Worm (Caenorhabditis elegans): Measurements from ENCODE around the gene ddr-1.

ddr-1 gene

DNA sequence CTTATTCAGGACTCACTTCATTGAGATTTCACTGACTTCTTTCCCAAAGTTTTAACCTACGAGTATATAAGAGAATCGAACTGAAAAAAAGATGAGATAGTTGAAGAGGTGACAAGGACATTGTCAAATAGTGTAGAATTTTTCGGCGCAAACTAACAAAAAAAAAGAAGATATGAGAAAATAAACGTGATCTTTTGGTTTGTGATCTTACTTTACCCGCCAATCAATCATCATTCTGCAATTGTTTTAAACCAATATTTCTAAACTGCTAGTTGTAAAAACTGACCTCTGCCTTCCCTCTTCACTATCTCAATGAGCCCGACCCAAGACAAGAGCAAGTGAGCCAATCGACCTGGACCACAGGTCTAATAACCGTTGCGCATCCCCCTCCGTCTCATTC lies 5.1 kb downstream of the ddr-1 start:
- TF ChIP-seq W03F9.2 (tag; optimal IDR thresholded peaks at IDR 0.05) (no peak), dao-5 (tag; optimal IDR thresholded peaks at IDR 0.05) (no peak), him-1 (tag; optimal IDR thresholded peaks at IDR 0.05) (no peak)

DNA sequence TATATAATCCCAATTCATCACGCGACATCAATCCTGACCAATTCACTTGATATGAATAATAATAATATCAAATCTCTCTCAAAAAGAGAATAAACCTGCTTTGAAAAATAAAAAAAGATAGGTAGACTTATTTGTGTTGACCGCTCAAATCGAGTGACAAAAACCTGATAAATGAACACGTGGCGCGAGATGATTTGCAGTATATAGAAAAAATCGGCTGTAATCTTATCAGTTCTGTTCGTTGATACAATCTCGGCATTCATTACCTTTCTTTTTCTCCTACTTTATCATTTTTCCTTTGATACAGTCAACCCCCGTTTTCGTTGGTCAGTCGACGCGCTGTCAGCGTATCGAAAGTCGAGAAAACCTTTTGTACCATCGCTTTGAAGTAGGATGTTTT lies 6.3 kb downstream of the ddr-1 start:
- TF ChIP-seq him-1 (tag; optimal IDR thresholded peaks at IDR 0.05): no peak
- TF ChIP-seq W03F9.2 (tag; optimal IDR thresholded peaks at IDR 0.05): no peak
- no peak for TF ChIP-seq dao-5 (tag; optimal IDR thresholded peaks at IDR 0.05)

DNA sequence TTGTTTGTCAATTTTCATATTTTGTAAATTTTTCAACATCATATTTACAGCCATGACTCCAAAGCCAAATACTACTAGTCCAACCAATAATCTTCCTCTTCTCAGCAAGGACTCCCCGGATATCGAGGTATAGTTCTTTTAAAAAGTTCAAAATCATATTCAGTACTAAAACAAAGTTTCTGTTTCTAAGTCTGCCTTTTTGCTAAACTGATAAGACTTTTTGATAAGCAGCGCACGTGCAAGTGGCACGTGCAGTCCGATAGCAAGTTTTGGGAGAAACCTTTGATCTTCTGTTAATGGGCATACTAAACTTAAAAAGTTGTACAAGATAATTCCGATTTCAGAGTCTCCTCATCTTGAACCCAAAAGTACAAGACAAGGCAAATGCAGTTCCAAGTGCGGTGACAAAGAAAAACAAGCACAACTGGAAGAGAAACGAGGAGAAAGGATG lies 6.8 kb downstream of the ddr-1 start, which contains the start of gene dpyd-1:
TSS of gene dpyd-1 (plus strand) at position 51 of the 451 bp plus-strand sequence.
- no peak for TF ChIP-seq him-1 (tag; optimal IDR thresholded peaks at IDR 0.05)
- TF ChIP-seq W03F9.2 (tag; optimal IDR thresholded peaks at IDR 0.05): no peak
- no peak for TF ChIP-seq dao-5 (tag; optimal IDR thresholded peaks at IDR 0.05)

DNA sequence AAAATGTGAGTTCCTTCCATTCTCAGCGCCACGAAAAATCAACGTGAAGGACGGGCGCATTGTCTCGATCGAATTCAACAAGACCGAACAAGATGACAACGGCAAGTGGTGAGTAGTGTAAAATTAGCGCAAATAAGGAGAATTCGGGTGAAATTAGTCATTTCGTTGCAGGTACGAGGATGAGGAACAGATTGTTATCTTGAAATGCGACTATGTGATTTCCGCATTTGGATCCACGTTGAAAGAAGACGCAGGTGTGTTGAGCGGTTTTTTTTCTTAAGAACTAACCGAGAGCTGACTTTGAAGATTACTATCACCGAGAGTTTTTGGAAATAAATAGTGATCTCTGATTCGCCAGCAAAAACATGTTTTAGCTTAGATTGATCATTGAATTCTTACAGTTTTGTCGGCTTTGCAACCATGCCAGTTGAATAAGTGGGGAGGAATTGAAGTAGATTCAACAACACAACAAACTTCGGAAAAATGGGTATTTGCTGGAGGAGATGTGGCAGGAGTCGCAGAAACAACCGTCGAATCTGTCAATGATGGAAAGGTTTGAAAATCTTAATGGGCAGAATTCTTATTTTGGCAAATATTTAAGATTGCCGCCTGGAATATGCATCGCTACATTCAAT lies 9.2 kb downstream of the ddr-1 start:
- no peak for TF ChIP-seq W03F9.2 (tag; optimal IDR thresholded peaks at IDR 0.05)
- TF ChIP-seq dao-5 (tag; optimal IDR thresholded peaks at IDR 0.05): no peak
- TF ChIP-seq him-1 (tag; optimal IDR thresholded peaks at IDR 0.05): no peak

DNA sequence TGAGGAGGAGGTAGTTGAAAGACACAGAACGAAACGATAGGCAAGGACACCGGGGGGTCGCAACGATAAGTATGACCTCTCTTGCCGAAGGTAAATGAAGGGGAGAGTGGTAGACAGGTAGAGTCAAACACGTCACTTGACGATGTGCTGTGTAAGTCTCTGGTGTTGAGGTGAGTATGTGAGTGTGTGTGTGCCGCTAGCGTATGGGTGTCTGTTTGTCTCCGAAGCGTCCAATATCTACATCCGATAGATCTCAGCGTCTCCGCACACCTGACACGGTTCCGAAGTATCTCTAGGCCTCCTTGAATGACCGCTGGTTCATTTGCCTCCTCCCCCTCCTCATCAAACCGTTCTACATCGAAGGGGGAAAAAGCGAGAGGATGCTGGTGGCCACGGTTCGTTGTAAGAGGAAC lies 14.1 kb downstream of the ddr-1 start:
- TF ChIP-seq him-1 (tag; optimal IDR thresholded peaks at IDR 0.05) (no peak), dao-5 (tag; optimal IDR thresholded peaks at IDR 0.05) (no peak), W03F9.2 (tag; optimal IDR thresholded peaks at IDR 0.05) (no peak)

DNA sequence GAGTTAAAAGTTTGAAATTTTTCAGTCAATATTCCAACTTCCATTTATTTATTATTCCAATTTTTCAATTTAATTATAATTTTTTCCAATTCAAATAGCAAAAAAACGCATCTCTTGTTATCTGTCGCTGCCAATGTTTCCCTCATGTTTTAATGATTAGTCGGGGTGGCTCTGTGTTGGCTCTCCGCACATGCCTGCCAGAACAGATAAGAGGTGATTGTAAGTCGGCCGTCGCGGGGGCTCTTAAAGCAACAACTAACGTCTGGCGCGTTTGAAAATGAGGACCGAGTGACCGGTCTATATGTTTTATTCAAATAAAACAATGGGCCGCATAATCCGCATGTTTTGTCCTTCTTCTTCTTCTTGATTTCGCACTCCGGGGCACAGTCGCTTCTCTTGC lies 15.3 kb downstream of the ddr-1 start:
- TF ChIP-seq dao-5 (tag; optimal IDR thresholded peaks at IDR 0.05): no peak
- no peak for TF ChIP-seq W03F9.2 (tag; optimal IDR thresholded peaks at IDR 0.05)
- no peak for TF ChIP-seq him-1 (tag; optimal IDR thresholded peaks at IDR 0.05)

DNA sequence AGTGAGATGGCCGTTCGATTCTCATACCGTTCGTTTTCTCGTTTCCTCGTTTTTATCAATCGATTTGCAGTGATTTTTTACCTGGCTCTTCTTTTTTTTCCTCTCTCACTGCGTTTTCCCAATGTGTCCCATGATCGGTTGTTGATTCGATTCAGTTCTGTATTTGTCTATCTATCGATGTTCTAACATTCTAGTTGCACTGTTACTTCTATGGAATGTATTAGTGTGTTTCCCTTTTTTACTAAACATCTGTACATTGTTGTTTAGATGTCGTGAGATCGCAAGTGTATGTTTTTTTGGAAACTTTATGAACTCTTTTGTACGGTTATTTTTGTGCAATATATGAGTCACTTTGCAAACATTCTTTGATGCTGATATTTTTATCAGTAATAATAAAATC lies 16.6 kb downstream of the ddr-1 start:
- TF ChIP-seq dao-5 (tag; optimal IDR thresholded peaks at IDR 0.05) (no peak), him-1 (tag; optimal IDR thresholded peaks at IDR 0.05) (no peak), W03F9.2 (tag; optimal IDR thresholded peaks at IDR 0.05) (no peak)

DNA sequence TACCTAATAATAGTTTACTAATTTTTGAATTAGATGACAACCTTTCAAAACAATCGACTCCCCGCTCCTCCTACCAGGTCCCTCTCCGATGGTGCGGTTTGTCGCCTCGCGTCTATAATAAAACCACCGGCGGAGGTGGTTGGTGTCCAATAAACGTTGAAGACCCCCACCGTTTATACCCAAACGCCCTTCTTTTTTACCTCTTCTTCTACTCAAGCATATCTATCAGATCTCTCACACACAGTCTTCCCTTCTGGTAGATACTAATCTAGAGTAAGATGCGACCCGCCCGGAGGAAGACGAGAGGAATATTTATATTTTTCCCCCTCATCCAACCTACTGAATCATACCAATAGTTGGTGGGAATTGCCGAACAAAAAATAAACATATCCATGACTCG lies 17.8 kb downstream of the ddr-1 start:
- no peak for TF ChIP-seq dao-5 (tag; optimal IDR thresholded peaks at IDR 0.05)
- TF ChIP-seq him-1 (tag; optimal IDR thresholded peaks at IDR 0.05): no peak
- no peak for TF ChIP-seq W03F9.2 (tag; optimal IDR thresholded peaks at IDR 0.05)

DNA sequence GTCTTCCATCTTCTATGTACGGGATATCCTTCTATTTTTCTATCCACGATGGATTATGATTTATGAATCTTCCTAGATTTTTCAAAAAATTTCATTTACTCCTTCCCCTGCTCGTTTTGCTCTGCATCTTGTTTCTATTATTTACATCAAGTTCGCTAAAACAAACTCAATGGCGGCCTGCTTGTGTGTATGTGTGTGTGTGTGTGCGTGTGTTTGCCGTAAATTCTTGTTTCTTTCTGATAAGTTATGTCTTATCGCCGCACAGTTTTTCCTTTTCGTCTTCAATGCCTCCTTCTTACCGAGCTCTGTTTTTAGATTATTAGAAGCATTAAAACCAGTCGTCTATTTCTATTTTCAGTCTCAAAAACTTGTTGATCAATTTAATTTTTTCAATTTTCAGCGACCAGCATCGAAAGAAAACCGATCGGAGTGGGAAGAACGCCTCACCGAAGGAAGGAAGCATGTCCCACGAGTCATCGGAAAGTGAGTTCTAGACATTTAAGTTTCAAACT lies 18.3 kb downstream of the ddr-1 start, which contains the start of gene dlg-1:
TSS of gene dlg-1 (plus strand) at position 401 of the 512 bp plus-strand sequence.
- TF ChIP-seq W03F9.2 (tag; optimal IDR thresholded peaks at IDR 0.05): no peak
- no peak for TF ChIP-seq him-1 (tag; optimal IDR thresholded peaks at IDR 0.05)
- no peak for TF ChIP-seq dao-5 (tag; optimal IDR thresholded peaks at IDR 0.05)

DNA sequence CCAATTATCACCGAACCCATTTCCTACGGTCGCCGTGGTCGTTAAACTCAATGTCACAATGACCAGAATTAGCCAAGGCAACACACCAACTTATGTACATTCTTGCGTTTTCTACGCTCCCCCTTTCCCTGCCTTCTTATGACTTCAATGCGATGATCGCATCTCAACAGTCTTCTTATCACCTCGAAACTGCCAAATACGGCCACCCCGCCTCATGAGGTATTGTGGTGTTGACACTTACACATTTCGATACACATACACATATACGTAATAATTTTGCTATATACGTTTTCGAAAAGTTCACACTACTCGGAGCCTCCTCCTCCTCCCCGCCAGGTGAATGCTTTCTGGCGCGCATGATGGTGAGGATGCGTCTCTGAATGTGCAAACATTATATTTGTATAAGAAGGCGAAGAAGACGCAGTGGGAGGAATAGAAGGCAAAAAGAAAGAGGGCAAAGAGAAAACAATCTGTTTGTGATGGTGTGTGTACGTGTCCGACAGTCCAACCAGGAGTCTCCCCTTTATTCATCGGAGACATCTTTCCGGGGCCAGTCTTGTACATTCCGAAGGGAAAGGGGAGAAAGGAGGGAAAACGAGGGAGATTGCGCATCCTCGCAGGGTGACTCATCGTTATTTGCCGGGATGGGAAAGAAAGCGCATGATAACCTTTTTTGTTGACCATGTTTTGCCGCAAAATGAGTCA lies 19.0 kb downstream of the ddr-1 start:
- TF ChIP-seq W03F9.2 (tag; optimal IDR thresholded peaks at IDR 0.05) (no peak), dao-5 (tag; optimal IDR thresholded peaks at IDR 0.05) (no peak), him-1 (tag; optimal IDR thresholded peaks at IDR 0.05) (no peak)

DNA sequence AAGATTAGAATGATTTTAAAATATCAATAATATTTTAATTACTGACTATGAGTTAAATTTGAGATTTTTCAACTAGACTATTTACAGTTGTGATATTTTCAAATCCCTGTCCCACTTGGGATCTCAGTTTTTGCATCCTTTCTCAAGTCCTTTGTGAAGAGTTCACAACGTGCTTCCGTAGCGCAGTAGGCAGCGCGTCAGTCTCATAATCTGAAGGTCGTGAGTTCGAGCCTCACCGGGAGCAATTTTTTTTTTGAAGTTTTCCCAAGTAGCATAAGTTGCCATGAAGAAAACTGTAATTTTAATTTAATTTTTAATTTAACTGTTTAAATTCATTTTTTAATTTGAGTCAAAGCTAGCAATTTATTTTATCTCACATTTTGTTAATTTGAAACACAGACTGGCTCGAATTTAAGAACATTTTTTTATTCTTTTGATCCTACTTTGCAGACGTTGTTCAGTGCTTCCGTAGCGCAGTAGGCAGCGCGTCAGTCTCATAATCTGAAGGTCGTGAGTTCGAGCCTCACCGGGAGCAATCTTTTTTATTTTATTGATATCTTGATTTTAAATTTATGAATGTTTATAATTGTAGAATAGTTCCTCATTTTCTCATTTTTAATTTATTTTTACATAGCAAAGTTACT lies 24.4 kb downstream of the ddr-1 start:
- TF ChIP-seq dao-5 (tag; optimal IDR thresholded peaks at IDR 0.05): no peak
- no peak for TF ChIP-seq him-1 (tag; optimal IDR thresholded peaks at IDR 0.05)
- TF ChIP-seq W03F9.2 (tag; optimal IDR thresholded peaks at IDR 0.05): no peak

DNA sequence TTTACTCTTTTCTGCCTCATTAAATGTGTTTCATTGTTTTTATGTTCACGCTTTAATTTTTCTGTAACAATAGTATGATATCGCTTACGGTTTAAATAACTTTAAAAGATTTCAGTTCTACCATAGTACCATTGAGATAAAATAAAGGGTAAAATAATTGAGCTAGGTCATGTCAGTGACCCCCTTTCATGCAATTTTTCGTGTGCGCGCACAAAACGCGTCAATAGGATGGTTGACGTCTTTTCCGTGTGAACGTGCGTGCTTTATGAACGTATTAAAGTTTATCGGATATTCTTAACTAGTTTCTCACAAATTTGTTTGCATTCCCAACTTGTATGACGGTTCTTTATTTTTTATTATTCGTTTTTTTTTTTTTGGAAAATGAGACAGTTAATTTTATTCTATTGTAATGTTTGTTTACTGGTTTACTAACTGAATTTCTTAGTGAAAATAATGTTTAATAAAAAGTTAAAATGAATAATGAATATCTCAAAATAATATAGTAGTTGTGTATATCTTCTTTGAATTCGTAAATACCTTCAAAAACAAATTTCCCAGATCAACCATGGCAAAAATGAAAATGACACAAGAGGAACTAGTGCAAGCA lies 25.0 kb downstream of the ddr-1 start, which contains the start of gene C25F6.1:
TSS of gene C25F6.1 (plus strand) at position 557 of the 607 bp plus-strand sequence.
- TF ChIP-seq him-1 (tag; optimal IDR thresholded peaks at IDR 0.05): no peak
- no peak for TF ChIP-seq W03F9.2 (tag; optimal IDR thresholded peaks at IDR 0.05)
- no peak for TF ChIP-seq dao-5 (tag; optimal IDR thresholded peaks at IDR 0.05)

DNA sequence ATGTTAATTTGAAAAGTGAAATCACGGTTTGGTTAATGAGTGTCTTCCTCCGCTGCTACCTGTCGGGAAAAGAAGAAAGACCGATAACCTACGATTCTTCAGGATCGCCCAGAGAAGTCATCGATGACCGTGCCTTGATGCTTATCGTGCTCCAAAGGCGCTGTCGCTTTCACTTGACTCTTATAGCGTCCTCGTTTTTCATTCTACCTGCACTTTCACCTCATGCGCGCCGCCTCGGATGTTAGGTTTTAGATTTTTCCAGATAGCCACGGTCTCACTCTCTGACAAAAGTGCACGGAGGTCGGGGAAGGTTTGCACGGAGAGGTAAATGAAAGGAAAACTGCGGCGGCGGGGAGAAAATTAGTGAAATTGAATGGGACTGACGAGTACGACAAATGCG lies 27.8 kb downstream of the ddr-1 start:
- TF ChIP-seq W03F9.2 (tag; optimal IDR thresholded peaks at IDR 0.05) (no peak), him-1 (tag; optimal IDR thresholded peaks at IDR 0.05) (no peak), dao-5 (tag; optimal IDR thresholded peaks at IDR 0.05) (no peak)
